Worm (Caenorhabditis elegans) whole organism, late embryonic: ENCODE results near the gene Y32F6A.5.

Source experiments
- ceh-2 ChIP-seq: sonication (generic microtip); optimal IDR thresholded peaks from 2 replicates; lab custom pipeline; 2016; ENCODE audit warnings: missing genotype, missing genetic modification characterization, missing compliant biosample characterization
- ceh-22 ChIP-seq: sonication (generic microtip); optimal IDR thresholded peaks from 2 replicates; lab custom pipeline; 2017; ENCODE audit warnings: missing biosample characterization, missing genetic modification characterization
- ceh-24 ChIP-seq: sonication (generic microtip); optimal IDR thresholded peaks from 2 replicates; lab custom pipeline; 2016; ENCODE audit warnings: mild to moderate bottlenecking, missing genetic modification characterization, missing compliant biosample characterization
- ceh-45 ChIP-seq: fragments of 200-800 bp; sonication (Bioruptor generic); IDR thresholded peaks from 2 replicates; pipeline ENCODE4 v1.3.6; 2022; ENCODE audit warnings: missing genetic modification reagents, missing genetic modification characterization, missing compliant biosample characterization
- ceh-48 ChIP-seq: sonication (generic microtip); optimal IDR thresholded peaks from 2 replicates; lab custom pipeline; 2016; ENCODE audit warnings: missing genetic modification characterization, inconsistent platforms, missing compliant biosample characterization
- ceh-6 ChIP-seq: fragments of 200-800 bp; sonication (Bioruptor generic); optimal IDR thresholded peaks from 2 replicates; lab custom pipeline; 2018; ENCODE audit warnings: mild to moderate bottlenecking, missing genetic modification characterization, missing compliant biosample characterization
- che-1 ChIP-seq: sonication (generic microtip); optimal IDR thresholded peaks from 2 replicates; lab custom pipeline; 2016; ENCODE audit warnings: mild to moderate bottlenecking, missing genetic modification characterization, missing compliant biosample characterization
- dmd-4 ChIP-seq: sonication (generic microtip); optimal IDR thresholded peaks from 2 replicates; lab custom pipeline; 2016; ENCODE audit warnings: borderline replicate concordance, missing genetic modification characterization, missing compliant biosample characterization
- elt-2 ChIP-seq: sonication (generic microtip); optimal IDR thresholded peaks from 2 replicates; lab custom pipeline; 2016; ENCODE audit warnings: missing genetic modification reagents, missing genetic modification characterization, missing compliant biosample characterization
- gmeb-2 ChIP-seq: sonication (generic microtip); optimal IDR thresholded peaks from 2 replicates; lab custom pipeline; 2016; ENCODE audit warnings: missing genetic modification characterization, inconsistent platforms, missing compliant biosample characterization
- hlh-13 ChIP-seq: fragments of 200-800 bp; sonication (Bioruptor generic); optimal IDR thresholded peaks from 2 replicates; lab custom pipeline; 2018; ENCODE audit warnings: mild to moderate bottlenecking, missing genetic modification characterization, missing compliant biosample characterization
- hlh-15 ChIP-seq: sonication (generic microtip); optimal IDR thresholded peaks from 2 replicates; lab custom pipeline; 2016; ENCODE audit warnings: missing genetic modification characterization, missing compliant biosample characterization
- hlh-6 ChIP-seq: sonication (generic microtip); optimal IDR thresholded peaks from 2 replicates; lab custom pipeline; 2016; ENCODE audit warnings: missing genotype, missing genetic modification characterization, missing compliant biosample characterization
- madf-2 ChIP-seq: sonication (generic microtip); optimal IDR thresholded peaks from 2 replicates; lab custom pipeline; 2017; ENCODE audit warnings: missing genetic modification characterization, missing compliant biosample characterization
- odd-2 ChIP-seq: sonication (generic microtip); optimal IDR thresholded peaks from 2 replicates; lab custom pipeline; 2017; ENCODE audit warnings: antibody characterized with exemption, mild to moderate bottlenecking, missing genetic modification characterization, missing compliant biosample characterization
- pat-9 ChIP-seq: fragments of 200-800 bp; sonication (Bioruptor generic); optimal IDR thresholded peaks from 2 replicates; lab custom pipeline; 2018; ENCODE audit warnings: mild to moderate bottlenecking, missing genetic modification characterization, moderate library complexity, missing compliant biosample characterization
- pax-1 ChIP-seq: fragments of 150-350 bp; optimal IDR thresholded peaks from 2 replicates; lab custom pipeline; 2014; ENCODE audit warnings: missing biosample characterization, missing genetic modification characterization
- pha-4 ChIP-seq: fragments of 150-350 bp; optimal IDR thresholded peaks from 2 replicates; lab custom pipeline; 2018; ENCODE audit warnings: missing biosample characterization, missing genetic modification reagents, missing genetic modification characterization
- sox-4 ChIP-seq: sonication (generic microtip); optimal IDR thresholded peaks from 2 replicates; lab custom pipeline; 2017; ENCODE audit warnings: mild to moderate bottlenecking, missing genetic modification characterization, inconsistent platforms, missing compliant biosample characterization
- ttx-3 ChIP-seq: sonication (generic microtip); optimal IDR thresholded peaks from 2 replicates; lab custom pipeline; 2016; ENCODE audit warnings: missing genetic modification reagents, missing genetic modification characterization, missing compliant biosample characterization
- unc-3 ChIP-seq, 2 experiments: fragments of 200-800 bp in 1 of 2; sonication (Bioruptor generic) in 1 of 2; sonication (generic microtip) in 1 of 2; conservative IDR thresholded peaks in 1 of 2; optimal IDR thresholded peaks in 1 of 2; 2 replicates each; pipeline versions ENCODE4 v1.3.6 to Lab custom; 2016 to 2022; ENCODE audit warnings: missing compliant biosample characterization in 2 of 2, missing genetic modification characterization in 2 of 2, missing genetic modification reagents in 1 of 2
- ztf-16 ChIP-seq: sonication (generic microtip); optimal IDR thresholded peaks from 2 replicates; lab custom pipeline; 2017; ENCODE audit warnings: missing genetic modification characterization, missing compliant biosample characterization

Y32F6A.5 gene

ce11 chrV:10402804-10403203 is 50.6 kb downstream of the Y32F6A.5 start, which contains the start of gene F15H10.8:
Gene F15H10.8 (minus strand): TSS chrV:10402904.
- no peak for TF ChIP-seq hlh-6 (tag; lab: Kevin White, UChicago)
- TF ChIP-seq sox-4 (tag; lab: Kevin White, UChicago), result no peak
- TF ChIP-seq madf-2 (tag; lab: Kevin White, UChicago), result no peak
- TF ChIP-seq dmd-4 (tag; lab: Kevin White, UChicago), result no peak
- TF ChIP-seq pax-1 (tag; lab: Kevin White, UChicago), result no peak
- TF ChIP-seq ceh-6 (GFP tag; lab: Kevin White, UChicago), result no peak
- TF ChIP-seq ceh-22 (tag; lab: Kevin White, UChicago), result no peak

- no peak for TF ChIP-seq ceh-2 (tag; lab: Kevin White, UChicago)
- no peak for TF ChIP-seq odd-2 (tag; lab: Kevin White, UChicago)
- TF ChIP-seq che-1, result no peak
- no peak for TF ChIP-seq hlh-13 (GFP tag; lab: Kevin White, UChicago)
- TF ChIP-seq elt-2, result peak; percentile 77
- no peak for TF ChIP-seq hlh-15
These were observed 54.1 kb downstream of the Y32F6A.5 start for ce11 chrV:10399290-10399689.

- TF ChIP-seq ceh-24 (tag; lab: Kevin White, UChicago) (no peak), ceh-48 (tag; lab: Kevin White, UChicago) (no peak), gmeb-2 (tag; lab: Kevin White, UChicago) (no peak), ttx-3 (no peak), unc-3 (GFP tag; conservative IDR thresholded peaks at IDR 0.05; lab: Robert Waterston, UW) (no peak), unc-3 (tag; optimal IDR thresholded peaks at IDR 0.05; lab: Kevin White, UChicago) (no peak), pat-9 (tag; lab: Kevin White, UChicago) (no peak), ceh-45 (GFP tag; lab: Robert Waterston, UW) (no peak), elt-2 (no peak), pha-4 (tag; lab: Kevin White, UChicago) (no peak), ztf-16 (tag; lab: Kevin White, UChicago) (no peak)
- TF ChIP-seq, all 69 proteins: peak for 0
These were observed 55.0 kb downstream of the Y32F6A.5 start, which contains the start of gene ugt-2 for ce11 chrV:10398431-10398830. Gene ugt-2 (plus strand): TSS chrV:10398801.
